Worm (Caenorhabditis elegans) whole organism, L4 larva: ENCODE data around the gene C16C10.2.

Experiments
- D1046.2 ChIP-seq: fragments of 200-800 bp; sonication (Bioruptor generic); IDR thresholded peaks from 2 replicates; pipeline ENCODE4 v1.3.6; 2022; ENCODE audit warnings: missing genetic modification characterization, missing compliant biosample characterization
- F26F4.8 ChIP-seq: fragments of 200-800 bp; sonication (Bioruptor generic); conservative IDR thresholded peaks from 2 replicates; pipeline ENCODE4 v1.3.6; 2022; ENCODE audit warnings: missing genetic modification characterization, missing compliant biosample characterization
- F37D6.2 ChIP-seq: sonication (generic microtip); optimal IDR thresholded peaks from 2 replicates; lab custom pipeline; 2016; ENCODE audit warnings: mild to moderate bottlenecking, missing genetic modification characterization, missing compliant biosample characterization
- F44E2.7 ChIP-seq: fragments of 200-800 bp; sonication (Bioruptor generic); IDR thresholded peaks from 2 replicates; pipeline ENCODE4 v2.1.2; 2022; ENCODE audit warnings: missing genetic modification characterization, missing compliant biosample characterization
- F49E8.2 ChIP-seq: sonication (generic microtip); optimal IDR thresholded peaks from 2 replicates; lab custom pipeline; 2016; ENCODE audit warnings: missing compliant biosample characterization, mild to moderate bottlenecking, missing genetic modification characterization, borderline replicate concordance
- T20F7.1 ChIP-seq: fragments of 200-800 bp; sonication (Bioruptor generic); optimal IDR thresholded peaks from 2 replicates; lab custom pipeline; 2018; ENCODE audit warnings: mild to moderate bottlenecking, missing genetic modification characterization, missing compliant biosample characterization
- Y48G9A.11 ChIP-seq: fragments of 200-800 bp; sonication (Bioruptor generic); IDR thresholded peaks from 2 replicates; pipeline ENCODE4 v1.3.6; 2022; ENCODE audit warnings: missing genetic modification reagents, missing genetic modification characterization, missing compliant biosample characterization
- attf-4 ChIP-seq: sonication (generic microtip); optimal IDR thresholded peaks from 3 replicates; lab custom pipeline; 2017; ENCODE audit warnings: missing biosample characterization, missing genetic modification characterization
- ceh-28 ChIP-seq: fragments of 150-350 bp; optimal IDR thresholded peaks from 2 replicates; lab custom pipeline; 2014; ENCODE audit warnings: missing biosample characterization, missing genetic modification reagents, missing genetic modification characterization
- ceh-62 ChIP-seq: sonication (generic microtip); optimal IDR thresholded peaks from 2 replicates; lab custom pipeline; 2017; ENCODE audit warnings: missing biosample characterization, missing genetic modification characterization
- ceh-82 ChIP-seq: sonication (generic microtip); optimal IDR thresholded peaks from 2 replicates; lab custom pipeline; 2017; ENCODE audit warnings: missing biosample characterization, missing genetic modification characterization
- ces-1 ChIP-seq: fragments of 150-350 bp; sonication (generic microtip); optimal IDR thresholded peaks from 4 replicates; lab custom pipeline; 2014; ENCODE audit warnings: missing biosample characterization, missing genetic modification reagents, missing genetic modification characterization
- cey-2 ChIP-seq: sonication (generic microtip); optimal IDR thresholded peaks from 3 replicates; lab custom pipeline; 2017; ENCODE audit warnings: missing genetic modification characterization, mild to moderate bottlenecking, missing compliant biosample characterization, antibody characterized with exemption, borderline replicate concordance; ENCODE audit not compliant: insufficient read depth
- ctbp-1 ChIP-seq: fragments of 200-800 bp; sonication (Bioruptor generic); IDR thresholded peaks from 2 replicates; pipeline ENCODE4 v1.3.6; 2022; ENCODE audit warnings: missing genetic modification reagents, missing genetic modification characterization, missing compliant biosample characterization
- daf-19 ChIP-seq: fragments of 200-800 bp; sonication (Bioruptor generic); conservative IDR thresholded peaks from 2 replicates; pipeline ENCODE4 v1.3.6; 2022; ENCODE audit warnings: missing genetic modification characterization, missing compliant biosample characterization
- dmd-8 ChIP-seq: fragments of 200-800 bp; sonication (Bioruptor generic); IDR thresholded peaks from 2 replicates; pipeline ENCODE4 v1.3.6; 2022; ENCODE audit warnings: missing genetic modification characterization, missing compliant biosample characterization
- duxl-1 ChIP-seq: sonication (generic microtip); optimal IDR thresholded peaks from 2 replicates; lab custom pipeline; 2016; ENCODE audit warnings: mild to moderate bottlenecking, missing genetic modification characterization, moderate library complexity, missing compliant biosample characterization; ENCODE audit not compliant: poor library complexity
- dve-1 ChIP-seq: sonication (generic microtip); optimal IDR thresholded peaks from 2 replicates; lab custom pipeline; 2017; ENCODE audit warnings: antibody characterized with exemption, mild to moderate bottlenecking, missing genetic modification characterization, missing compliant biosample characterization; ENCODE audit not compliant: insufficient read depth
- fos-1 ChIP-seq: fragments of 150-350 bp; optimal IDR thresholded peaks from 2 replicates; lab custom pipeline; 2014; ENCODE audit warnings: missing biosample characterization, missing genetic modification characterization
- lim-7 ChIP-seq: fragments of 200-800 bp; sonication (Bioruptor generic); IDR thresholded peaks from 2 replicates; pipeline ENCODE4 v1.3.6; 2022; ENCODE audit warnings: missing genetic modification characterization, missing compliant biosample characterization
- lin-39 ChIP-seq: fragments of 150-350 bp; optimal IDR thresholded peaks from 2 replicates; lab custom pipeline; 2014; ENCODE audit warnings: missing biosample characterization, missing genetic modification reagents, missing genetic modification characterization
- lsy-2 ChIP-seq, 2 experiments: fragments of 150-350 bp in 1 of 2; sonication (generic microtip) in 1 of 2; optimal IDR thresholded peaks; 2 replicates each; lab custom pipeline; 2014 to 2017; ENCODE audit warnings: missing biosample characterization in 2 of 2, missing genetic modification characterization in 2 of 2
- mdt-29 ChIP-seq: fragments of 200-800 bp; sonication (Bioruptor generic); IDR thresholded peaks from 2 replicates; pipeline ENCODE4 v1.3.6; 2022; ENCODE audit warnings: missing genetic modification reagents, missing genetic modification characterization, missing compliant biosample characterization
- nhr-10 ChIP-seq: fragments of 150-350 bp; optimal IDR thresholded peaks from 2 replicates; lab custom pipeline; 2014; ENCODE audit warnings: missing biosample characterization, missing genetic modification characterization
- nhr-102 ChIP-seq: sonication (generic microtip); optimal IDR thresholded peaks from 2 replicates; lab custom pipeline; 2016; ENCODE audit warnings: mild to moderate bottlenecking, missing genetic modification characterization, moderate library complexity, missing compliant biosample characterization
- nhr-41 ChIP-seq: fragments of 200-800 bp; sonication (Bioruptor generic); IDR thresholded peaks from 2 replicates; pipeline ENCODE4 v1.3.6; 2022; ENCODE audit warnings: missing genetic modification reagents, missing genetic modification characterization, missing compliant biosample characterization
- nhr-48 ChIP-seq: sonication (generic microtip); optimal IDR thresholded peaks from 2 replicates; lab custom pipeline; 2016; ENCODE audit warnings: mild to moderate bottlenecking, missing genetic modification characterization, missing compliant biosample characterization
- nhr-6 ChIP-seq: fragments of 150-350 bp; optimal IDR thresholded peaks from 2 replicates; lab custom pipeline; 2014; ENCODE audit warnings: missing biosample characterization, missing genetic modification characterization
- nhr-76 ChIP-seq: fragments of 150-350 bp; optimal IDR thresholded peaks from 2 replicates; lab custom pipeline; 2014; ENCODE audit warnings: missing biosample characterization, missing genetic modification characterization
- nhr-77 ChIP-seq: fragments of 150-350 bp; optimal IDR thresholded peaks from 2 replicates; lab custom pipeline; 2014; ENCODE audit warnings: missing biosample characterization, missing genetic modification characterization
- pqm-1 ChIP-seq: sonication (generic microtip); optimal IDR thresholded peaks from 2 replicates; lab custom pipeline; 2017; ENCODE audit warnings: missing biosample characterization, missing genetic modification characterization
- rbr-2 ChIP-seq: sonication (generic microtip); optimal IDR thresholded peaks from 2 replicates; lab custom pipeline; 2016; ENCODE audit warnings: missing genotype, missing genetic modification characterization, missing compliant biosample characterization
- saeg-2 ChIP-seq: fragments of 200-800 bp; sonication (Bioruptor generic); IDR thresholded peaks from 2 replicates; pipeline ENCODE4 v1.3.6; 2022; ENCODE audit warnings: missing genetic modification reagents, missing genetic modification characterization, missing compliant biosample characterization
- snpc-1.2 ChIP-seq: fragments of 200-800 bp; sonication (Bioruptor generic); IDR thresholded peaks from 2 replicates; pipeline ENCODE4 v1.3.6; 2022; ENCODE audit warnings: missing genetic modification reagents, missing genetic modification characterization, missing compliant biosample characterization
- snpc-4 ChIP-seq: fragments of 150-350 bp; optimal IDR thresholded peaks from 2 replicates; lab custom pipeline; 2014; ENCODE audit warnings: missing biosample characterization, missing genetic modification characterization
- unc-62 ChIP-seq, 3 experiments: fragments of 150-350 bp in 1 of 3; sonication (generic microtip); optimal IDR thresholded peaks in 2 of 3; peaks in 1 of 3; 1 replicate in 1 of 3; 2 replicates in 2 of 3; lab custom pipeline; 2014 to 2017; ENCODE audit warnings: missing biosample characterization in 3 of 3, missing genetic modification characterization in 3 of 3, missing genetic modification reagents in 3 of 3, missing genotype in 1 of 3
- vab-7 ChIP-seq: fragments of 200-800 bp; sonication (Bioruptor generic); IDR thresholded peaks from 2 replicates; pipeline ENCODE4 v1.3.6; 2022; ENCODE audit warnings: missing genetic modification reagents, missing genetic modification characterization, missing compliant biosample characterization
- zfp-3 ChIP-seq: fragments of 200-800 bp; sonication (Bioruptor generic); conservative IDR thresholded peaks from 2 replicates; pipeline ENCODE4 v1.3.6; 2022; ENCODE audit warnings: missing genetic modification reagents, missing genetic modification characterization, missing compliant biosample characterization

The C16C10.2 gene

ce11 chrIII:4170903-4171377 is 7.5 kb downstream of the C16C10.2 start, which contains the start of the genes rnf-121 and C16C10.4 (continued):
- TF ChIP-seq pqm-1 (tag; lab: Kevin White, UChicago) (no peak), cey-2 (no peak)

ce11 chrIII:4168665-4169064 is 9.8 kb downstream of the C16C10.2 start, which contains the start of gene ccdc-55:
Gene ccdc-55 (minus strand): TSS chrIII:4168765.
- no peak for TF ChIP-seq ceh-28 (tag; lab: Kevin White, UChicago)
- TF ChIP-seq T20F7.1, result no peak
- no peak for TF ChIP-seq attf-4
- TF ChIP-seq nhr-10 (tag; lab: Kevin White, UChicago), result no peak
- TF ChIP-seq snpc-1.2 (GFP tag; lab: Robert Waterston, UW), result no peak
- TF ChIP-seq zfp-3 (GFP tag; lab: Robert Waterston, UW), result no peak
- no peak for TF ChIP-seq nhr-77 (tag; lab: Kevin White, UChicago)
- no peak for TF ChIP-seq nhr-48 (tag; lab: Kevin White, UChicago)
- TF ChIP-seq, all 104 proteins: peak for 0

ce11 chrIII:4166745-4167144 is 11.7 kb downstream of the C16C10.2 start, which contains the start of gene rnf-5:
Gene rnf-5 (minus strand): TSS chrIII:4166845.
- TF ChIP-seq dve-1, result no peak
- no peak for TF ChIP-seq ceh-62 (tag; lab: Kevin White, UChicago)
- no peak for TF ChIP-seq lim-7 (GFP tag; lab: Robert Waterston, UW)
- TF ChIP-seq daf-19 (GFP tag; lab: Robert Waterston, UW), result no peak
- no peak for TF ChIP-seq nhr-76 (tag; lab: Kevin White, UChicago)
- no peak for TF ChIP-seq nhr-41 (GFP tag; lab: Robert Waterston, UW)
- TF ChIP-seq lsy-2 (tag; optimal IDR thresholded peaks at IDR 0.05; lab: Kevin White, UChicago), result no peak
- no peak for TF ChIP-seq F44E2.7 (GFP tag; lab: Robert Waterston, UW)
- TF ChIP-seq mdt-29 (GFP tag; lab: Robert Waterston, UW), result no peak

- no peak for TF ChIP-seq snpc-4 (tag; lab: Kevin White, UChicago)
- TF ChIP-seq fos-1 (tag; lab: Kevin White, UChicago), result no peak
Measured at ce11 chrIII:4164071-4164470, 14.4 kb downstream of the C16C10.2 start, which contains the start of gene C16C10.8. Gene C16C10.8 (minus strand): TSS chrIII:4164171.

ce11 chrIII:4160937-4161336 is 17.5 kb downstream of the C16C10.2 start, which contains the start of gene C01G12.16:
Gene C01G12.16 (plus strand): TSS chrIII:4161237.
- TF ChIP-seq F49E8.2 (no peak), nhr-77 (tag; lab: Kevin White, UChicago) (no peak), dmd-8 (no peak), ces-1 (no peak), ceh-82 (no peak), Y48G9A.11 (no peak), vab-7 (no peak)

- TF ChIP-seq F26F4.8 (GFP tag; lab: Robert Waterston, UW) (no peak), duxl-1 (tag; lab: Kevin White, UChicago) (no peak), nhr-6 (tag; lab: Kevin White, UChicago) (no peak), F37D6.2 (no peak), snpc-4 (tag; lab: Kevin White, UChicago) (no peak), saeg-2 (GFP tag; lab: Robert Waterston, UW) (no peak), snpc-1.2 (GFP tag; lab: Robert Waterston, UW) (no peak), unc-62 (GFP tag; optimal IDR thresholded peaks at IDR 0.05 in 1 of 2; lab: Kevin White, UChicago) (no peak), unc-62 (tag; optimal IDR thresholded peaks at IDR 0.05; lab: Kevin White, UChicago) (no peak), D1046.2 (no peak), rbr-2 (no peak), nhr-48 (tag; lab: Kevin White, UChicago) (no peak), zfp-3 (GFP tag; lab: Robert Waterston, UW) (no peak), vab-7 (no peak), ctbp-1 (no peak), lin-39 (tag; lab: Kevin White, UChicago) (no peak), nhr-76 (tag; lab: Kevin White, UChicago) (no peak), nhr-102 (no peak)
- TF ChIP-seq, all 104 proteins: peak for 0
Measured at ce11 chrIII:4157298-4157697, 21.2 kb downstream of the C16C10.2 start, which contains the start of gene C16C10.9. Gene C16C10.9 (minus strand): TSS chrIII:4157398.
